Worm (Caenorhabditis elegans) whole organism, L4 larva: ENCODE measurements around the gene F53G2.2.

Source experiments
- F10B5.3 ChIP-seq: sonication (generic microtip); optimal IDR thresholded peaks from 2 replicates; lab custom pipeline; 2016; ENCODE audit warnings: mild to moderate bottlenecking, missing genetic modification characterization, missing compliant biosample characterization
- T20F7.1 ChIP-seq: fragments of 200-800 bp; sonication (Bioruptor generic); optimal IDR thresholded peaks from 2 replicates; lab custom pipeline; 2018; ENCODE audit warnings: mild to moderate bottlenecking, missing genetic modification characterization, missing compliant biosample characterization
- Y48G9A.11 ChIP-seq: fragments of 200-800 bp; sonication (Bioruptor generic); IDR thresholded peaks from 2 replicates; pipeline ENCODE4 v1.3.6; 2022; ENCODE audit warnings: missing genetic modification reagents, missing genetic modification characterization, missing compliant biosample characterization
- Y75B8A.6 ChIP-seq: fragments of 200-800 bp; sonication (Bioruptor generic); IDR thresholded peaks from 2 replicates; pipeline ENCODE4 v1.3.6; 2022; ENCODE audit warnings: missing genetic modification reagents, missing genetic modification characterization, missing compliant biosample characterization
- ZK546.5 ChIP-seq, 2 experiments: sonication (generic microtip); optimal IDR thresholded peaks; 2 replicates each; lab custom pipeline; 2017; ENCODE audit warnings: missing biosample characterization in 2 of 2, missing genetic modification characterization in 2 of 2
- aha-1 ChIP-seq: fragments of 150-350 bp; peaks from one replicate; lab custom pipeline; 2014; ENCODE audit warnings: missing biosample characterization, missing genetic modification characterization
- ces-1 ChIP-seq: fragments of 150-350 bp; sonication (generic microtip); optimal IDR thresholded peaks from 4 replicates; lab custom pipeline; 2014; ENCODE audit warnings: missing biosample characterization, missing genetic modification reagents, missing genetic modification characterization
- daf-16 ChIP-seq, 3 experiments: sonication (generic microtip); optimal IDR thresholded peaks; 2 replicates each; lab custom pipeline; 2016 to 2017; ENCODE audit warnings: missing genetic modification characterization in 3 of 3, missing genetic modification reagents in 3 of 3, mild to moderate bottlenecking in 2 of 3, missing compliant biosample characterization in 2 of 3, missing biosample characterization in 1 of 3, moderate library complexity in 1 of 3
- dmd-6 ChIP-seq: fragments of 200-800 bp; sonication (Bioruptor generic); IDR thresholded peaks from 2 replicates; pipeline ENCODE4 v1.3.6; 2022; ENCODE audit warnings: missing genetic modification reagents, missing genetic modification characterization, missing compliant biosample characterization
- dmd-8 ChIP-seq: fragments of 200-800 bp; sonication (Bioruptor generic); IDR thresholded peaks from 2 replicates; pipeline ENCODE4 v1.3.6; 2022; ENCODE audit warnings: missing genetic modification characterization, missing compliant biosample characterization
- dve-1 ChIP-seq: sonication (generic microtip); optimal IDR thresholded peaks from 2 replicates; lab custom pipeline; 2017; ENCODE audit warnings: antibody characterized with exemption, mild to moderate bottlenecking, missing genetic modification characterization, missing compliant biosample characterization; ENCODE audit not compliant: insufficient read depth
- egl-27 ChIP-seq: sonication (generic microtip); optimal IDR thresholded peaks from 3 replicates; lab custom pipeline; 2017; ENCODE audit warnings: missing biosample characterization, missing genetic modification reagents, missing genetic modification characterization
- gei-8 ChIP-seq: fragments of 200-800 bp; sonication (Bioruptor generic); optimal IDR thresholded peaks from 2 replicates; lab custom pipeline; 2018; ENCODE audit warnings: mild to moderate bottlenecking, missing genetic modification characterization, missing compliant biosample characterization
- hlh-11 ChIP-seq: fragments of 200-800 bp; sonication (Bioruptor generic); optimal IDR thresholded peaks from 2 replicates; lab custom pipeline; 2018; ENCODE audit warnings: mild to moderate bottlenecking, missing genetic modification characterization, missing compliant biosample characterization
- hlh-30 ChIP-seq: sonication (generic microtip); optimal IDR thresholded peaks from 2 replicates; lab custom pipeline; 2017; ENCODE audit warnings: antibody characterized with exemption, mild to moderate bottlenecking, missing genetic modification characterization, missing compliant biosample characterization; ENCODE audit not compliant: insufficient read depth
- jun-1 ChIP-seq: fragments of 150-350 bp; optimal IDR thresholded peaks from 2 replicates; lab custom pipeline; 2014; ENCODE audit warnings: missing biosample characterization, missing genetic modification reagents, missing genetic modification characterization
- lin-13 ChIP-seq: fragments of 150-350 bp; optimal IDR thresholded peaks from 2 replicates; lab custom pipeline; 2014; ENCODE audit warnings: missing biosample characterization, missing genetic modification reagents, missing genetic modification characterization
- lin-29 ChIP-seq: fragments of 200-800 bp; sonication (Bioruptor generic); IDR thresholded peaks from 2 replicates; pipeline ENCODE4 v1.3.6; 2022; ENCODE audit warnings: missing genetic modification reagents, missing genetic modification characterization, missing compliant biosample characterization
- lin-39 ChIP-seq: fragments of 150-350 bp; optimal IDR thresholded peaks from 2 replicates; lab custom pipeline; 2014; ENCODE audit warnings: missing biosample characterization, missing genetic modification reagents, missing genetic modification characterization
- lsy-2 ChIP-seq, 2 experiments: fragments of 150-350 bp in 1 of 2; sonication (generic microtip) in 1 of 2; optimal IDR thresholded peaks; 2 replicates each; lab custom pipeline; 2014 to 2017; ENCODE audit warnings: missing biosample characterization in 2 of 2, missing genetic modification characterization in 2 of 2
- mdt-29 ChIP-seq: fragments of 200-800 bp; sonication (Bioruptor generic); IDR thresholded peaks from 2 replicates; pipeline ENCODE4 v1.3.6; 2022; ENCODE audit warnings: missing genetic modification reagents, missing genetic modification characterization, missing compliant biosample characterization
- mep-1 ChIP-seq: fragments of 150-350 bp; sonication (generic microtip); optimal IDR thresholded peaks from 3 replicates; lab custom pipeline; 2014; ENCODE audit warnings: missing biosample characterization, missing genetic modification characterization
- mes-2 ChIP-seq: sonication (generic microtip); optimal IDR thresholded peaks from 2 replicates; lab custom pipeline; 2016; ENCODE audit warnings: missing genotype, mild to moderate bottlenecking, missing genetic modification characterization, missing compliant biosample characterization; ENCODE audit not compliant: poor library complexity, severe bottlenecking
- nhr-237 ChIP-seq: sonication (generic microtip); optimal IDR thresholded peaks from 2 replicates; lab custom pipeline; 2017; ENCODE audit warnings: missing biosample characterization, missing genetic modification characterization
- nhr-28 ChIP-seq: fragments of 150-350 bp; optimal IDR thresholded peaks from 2 replicates; lab custom pipeline; 2014; ENCODE audit warnings: missing biosample characterization, missing genetic modification characterization
- nhr-41 ChIP-seq: fragments of 200-800 bp; sonication (Bioruptor generic); IDR thresholded peaks from 2 replicates; pipeline ENCODE4 v1.3.6; 2022; ENCODE audit warnings: missing genetic modification reagents, missing genetic modification characterization, missing compliant biosample characterization
- nhr-42 ChIP-seq: fragments of 200-800 bp; sonication (Bioruptor generic); IDR thresholded peaks from 2 replicates; pipeline ENCODE4 v1.3.6; 2022; ENCODE audit warnings: missing genetic modification characterization, missing compliant biosample characterization
- nhr-48 ChIP-seq: sonication (generic microtip); optimal IDR thresholded peaks from 2 replicates; lab custom pipeline; 2016; ENCODE audit warnings: mild to moderate bottlenecking, missing genetic modification characterization, missing compliant biosample characterization
- nhr-6 ChIP-seq: fragments of 150-350 bp; optimal IDR thresholded peaks from 2 replicates; lab custom pipeline; 2014; ENCODE audit warnings: missing biosample characterization, missing genetic modification characterization
- nhr-76 ChIP-seq: fragments of 150-350 bp; optimal IDR thresholded peaks from 2 replicates; lab custom pipeline; 2014; ENCODE audit warnings: missing biosample characterization, missing genetic modification characterization
- nhr-77 ChIP-seq: fragments of 150-350 bp; optimal IDR thresholded peaks from 2 replicates; lab custom pipeline; 2014; ENCODE audit warnings: missing biosample characterization, missing genetic modification characterization
- rbr-2 ChIP-seq: sonication (generic microtip); optimal IDR thresholded peaks from 2 replicates; lab custom pipeline; 2016; ENCODE audit warnings: missing genotype, missing genetic modification characterization, missing compliant biosample characterization
- set-16 ChIP-seq: fragments of 200-800 bp; sonication (Bioruptor generic); IDR thresholded peaks from 2 replicates; pipeline ENCODE4 v1.3.6; 2022; ENCODE audit warnings: missing genetic modification reagents, missing genetic modification characterization, missing compliant biosample characterization
- spr-1 ChIP-seq: sonication (generic microtip); optimal IDR thresholded peaks from 2 replicates; lab custom pipeline; 2016; ENCODE audit warnings: mild to moderate bottlenecking, missing genetic modification characterization, missing compliant biosample characterization
- tra-1 ChIP-seq: fragments of 200-800 bp; sonication (Bioruptor generic); IDR thresholded peaks from 2 replicates; pipeline ENCODE4 v1.3.6; 2022; ENCODE audit warnings: missing genetic modification reagents, missing genetic modification characterization, missing compliant biosample characterization
- unc-62 ChIP-seq, 3 experiments: fragments of 150-350 bp in 1 of 3; sonication (generic microtip); optimal IDR thresholded peaks in 2 of 3; peaks in 1 of 3; 1 replicate in 1 of 3; 2 replicates in 2 of 3; lab custom pipeline; 2014 to 2017; ENCODE audit warnings: missing biosample characterization in 3 of 3, missing genetic modification characterization in 3 of 3, missing genetic modification reagents in 3 of 3, missing genotype in 1 of 3
- vab-7 ChIP-seq: fragments of 200-800 bp; sonication (Bioruptor generic); IDR thresholded peaks from 2 replicates; pipeline ENCODE4 v1.3.6; 2022; ENCODE audit warnings: missing genetic modification reagents, missing genetic modification characterization, missing compliant biosample characterization
- zfp-3 ChIP-seq: fragments of 200-800 bp; sonication (Bioruptor generic); conservative IDR thresholded peaks from 2 replicates; pipeline ENCODE4 v1.3.6; 2022; ENCODE audit warnings: missing genetic modification reagents, missing genetic modification characterization, missing compliant biosample characterization
- zip-11 ChIP-seq: fragments of 200-800 bp; sonication (Bioruptor generic); IDR thresholded peaks from 2 replicates; pipeline ENCODE4 v1.3.6; 2022; ENCODE audit warnings: missing genetic modification characterization, missing compliant biosample characterization
- ztf-7 ChIP-seq: fragments of 150-350 bp; optimal IDR thresholded peaks from 2 replicates; lab custom pipeline; 2014; ENCODE audit warnings: missing biosample characterization, missing genetic modification characterization

Gene F53G2.2

DNA sequence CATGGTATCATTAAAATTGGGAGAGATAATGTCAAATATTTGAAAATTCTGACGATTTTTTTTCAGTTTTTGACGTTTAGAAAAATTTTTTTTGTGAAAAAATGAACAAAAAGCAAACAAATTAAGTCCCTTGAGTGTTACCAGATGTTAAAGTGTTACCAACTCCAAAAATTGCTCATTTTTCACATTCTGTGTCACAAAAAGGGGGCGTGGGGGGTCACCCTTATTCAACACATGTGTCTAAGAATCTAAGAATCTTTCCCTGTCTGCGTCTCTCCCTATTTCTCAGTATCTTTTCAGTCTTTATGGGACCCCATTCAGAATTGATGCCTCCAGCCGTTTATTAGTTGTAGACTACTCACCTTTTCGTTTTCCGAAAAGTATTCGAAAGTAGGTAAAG is 42.8 kb upstream of the F53G2.2 start:
- TF ChIP-seq unc-62 (GFP tag; optimal IDR thresholded peaks at IDR 0.05 in 1 of 2; lab: Kevin White, UChicago) (no peak), unc-62 (tag; optimal IDR thresholded peaks at IDR 0.05; lab: Kevin White, UChicago) (no peak), Y75B8A.6 (GFP tag; lab: Robert Waterston, UW) (no peak), tra-1 (GFP tag; lab: Robert Waterston, UW) (no peak), nhr-48 (no peak), spr-1 (tag; lab: Kevin White, UChicago) (no peak)

DNA sequence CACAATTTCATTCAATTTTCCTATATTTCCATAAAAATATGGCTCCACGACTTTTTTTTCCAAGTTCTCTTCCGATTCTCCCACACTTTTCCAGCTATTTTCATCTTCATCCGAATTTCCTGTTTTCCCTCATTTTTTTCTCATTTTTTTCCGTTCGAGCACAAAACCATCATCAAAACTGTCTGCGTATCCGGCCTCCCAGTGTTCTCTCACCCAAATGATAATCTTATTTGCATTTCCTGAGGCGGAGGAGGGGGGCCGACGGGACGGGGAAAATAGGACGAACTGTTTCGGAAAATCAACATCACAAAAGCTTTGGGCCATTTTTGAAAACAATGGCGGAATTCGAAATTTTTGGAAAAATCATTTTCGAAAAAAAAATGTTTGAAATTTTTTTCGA is 41.4 kb upstream of the F53G2.2 start:
- no peak for TF ChIP-seq F10B5.3 (tag; lab: Kevin White, UChicago)
- no peak for TF ChIP-seq nhr-28
- no peak for TF ChIP-seq aha-1
- TF ChIP-seq lin-13 (GFP tag; lab: Kevin White, UChicago), result no peak
- TF ChIP-seq nhr-6 (tag; lab: Kevin White, UChicago), result no peak

DNA sequence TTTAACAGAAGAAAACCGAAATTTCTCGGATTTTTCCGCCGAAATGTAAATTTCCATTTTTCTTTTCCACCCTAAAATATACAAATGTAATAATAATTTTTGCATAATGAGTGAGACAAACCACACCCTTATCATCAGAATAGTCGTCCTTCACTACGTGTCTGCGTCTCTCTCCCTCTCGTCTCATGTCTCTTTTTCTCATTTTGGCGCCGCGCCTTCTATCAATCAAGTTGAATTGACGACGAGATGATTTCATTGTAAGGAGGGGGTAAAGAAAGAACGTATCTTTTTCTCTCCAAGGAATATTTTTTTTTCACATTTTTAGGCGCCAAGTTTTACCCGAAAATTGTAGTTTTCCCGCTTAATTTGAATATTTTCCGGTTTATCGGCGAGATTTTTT is 39.5 kb upstream of the F53G2.2 start:
- TF ChIP-seq F10B5.3 (tag; lab: Kevin White, UChicago) (no peak), nhr-76 (no peak), hlh-30 (tag; lab: Kevin White, UChicago) (peak; percentile 20), nhr-41 (GFP tag; lab: Robert Waterston, UW) (no peak), gei-8 (GFP tag; lab: Kevin White, UChicago) (no peak), nhr-237 (no peak), jun-1 (tag; lab: Kevin White, UChicago) (no peak), zip-11 (GFP tag; lab: Robert Waterston, UW) (no peak), daf-16 (GFP tag; optimal IDR thresholded peaks at IDR 0.05; lab: Kevin White, UChicago) (no peak), daf-16 (tag; optimal IDR thresholded peaks at IDR 0.05; lab: Kevin White, UChicago) (peak; percentile 26), mes-2 (tag; lab: Kevin White, UChicago) (peak; percentile 46), rbr-2 (no peak), lin-29 (no peak), Y48G9A.11 (GFP tag; lab: Robert Waterston, UW) (no peak), hlh-11 (tag; lab: Kevin White, UChicago) (peak; percentile 42), dmd-8 (GFP tag; lab: Robert Waterston, UW) (no peak), lin-39 (tag; lab: Kevin White, UChicago) (no peak), Y75B8A.6 (GFP tag; lab: Robert Waterston, UW) (no peak), egl-27 (tag; lab: Kevin White, UChicago) (no peak), nhr-42 (GFP tag; lab: Robert Waterston, UW) (no peak), lsy-2 (tag; optimal IDR thresholded peaks at IDR 0.05; lab: Kevin White, UChicago) (peak in 1 of 2 experiments; percentile 10), mep-1 (tag; lab: Kevin White, UChicago) (peak; percentile 42), mdt-29 (no peak), ZK546.5 (tag; optimal IDR thresholded peaks at IDR 0.05; lab: Kevin White, UChicago) (no peak), dve-1 (tag; lab: Kevin White, UChicago) (peak; percentile 33), dmd-6 (peak; percentile 26; the same call in 1 of the 2 replicates), nhr-77 (no peak), ces-1 (GFP tag; lab: Kevin White, UChicago) (no peak), T20F7.1 (GFP tag; lab: Kevin White, UChicago) (no peak), ztf-7 (tag; lab: Kevin White, UChicago) (no peak), vab-7 (no peak), set-16 (GFP tag; lab: Robert Waterston, UW) (no peak), zfp-3 (GFP tag; lab: Robert Waterston, UW) (no peak)
- TF ChIP-seq, all 104 proteins: peak for 8
